Worm (Caenorhabditis elegans): Measurements from ENCODE around the gene F53F4.7.

F53F4.7 gene

DNA sequence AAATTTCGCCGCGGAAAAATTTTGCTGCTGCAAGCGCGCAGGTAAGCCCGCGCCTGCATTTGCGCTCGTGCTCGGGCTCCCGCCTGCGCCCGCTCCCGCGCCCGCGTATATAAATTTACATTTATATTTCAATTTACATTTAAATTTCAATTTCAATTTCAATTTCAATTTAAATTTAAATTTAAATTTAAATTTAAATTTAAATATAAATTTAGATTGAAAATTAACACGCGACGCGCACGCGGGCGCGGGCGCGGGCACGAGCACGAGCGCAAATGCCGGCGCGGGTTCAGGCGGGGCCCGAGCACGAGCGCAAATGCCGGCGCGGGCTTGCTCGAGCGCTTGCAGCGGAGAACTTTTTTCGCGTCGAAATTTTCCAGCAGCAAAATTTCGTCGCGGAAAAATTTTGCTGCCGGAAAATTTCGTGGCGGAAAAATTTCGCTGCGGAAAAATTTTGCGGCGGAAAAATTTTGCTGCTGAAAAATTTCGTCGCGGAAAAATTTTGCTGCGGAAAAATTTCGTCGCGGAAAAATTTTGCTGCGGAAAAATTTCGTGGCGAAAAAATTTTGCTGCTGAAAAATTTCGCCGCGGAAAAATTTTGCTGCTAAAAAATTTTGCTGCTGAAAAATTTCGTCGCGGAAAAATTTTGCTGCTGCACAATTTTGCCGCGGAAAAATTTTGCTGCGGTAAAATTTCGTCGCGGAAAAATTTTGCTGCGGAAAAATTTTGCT, 32.2 kb upstream of the F53F4.7 start:
- no peak for TF ChIP-seq fkh-10 (GFP tag; optimal IDR thresholded peaks at IDR 0.05)
- peak; percentile 98 for TF ChIP-seq ceh-8 (GFP tag; optimal IDR thresholded peaks at IDR 0.05)
- peak; percentile 72; the same call in 1 of the 2 replicates for TF ChIP-seq mab-9 (GFP tag; IDR thresholded peaks at IDR 0.05)

DNA sequence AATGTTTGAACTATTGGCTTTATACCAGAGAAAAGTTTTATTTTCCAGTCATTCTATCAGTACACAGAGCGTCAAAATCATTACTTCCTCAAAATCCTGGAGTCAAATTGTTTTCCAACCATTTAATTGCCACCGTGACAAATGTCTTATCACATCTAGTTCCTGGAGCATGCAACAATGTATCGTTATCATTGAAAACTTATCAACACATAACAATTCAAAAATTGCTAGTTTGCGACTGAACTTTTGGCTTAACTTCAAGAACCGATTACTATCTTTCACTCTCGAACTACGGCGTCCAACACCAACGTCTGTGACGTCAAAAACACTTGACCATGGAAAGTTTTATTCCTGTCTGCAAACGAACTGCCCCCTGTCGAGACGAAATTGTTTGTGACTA, 24.3 kb upstream of the F53F4.7 start:
- TF ChIP-seq nhr-71 (tag; optimal IDR thresholded peaks at IDR 0.05): peak; percentile 20
- TF ChIP-seq lin-14 (GFP tag; optimal IDR thresholded peaks at IDR 0.05): peak; percentile 14
- no peak for TF ChIP-seq sup-37 (GFP tag; optimal IDR thresholded peaks at IDR 0.05)
- peak; percentile 94 for TF ChIP-seq elt-2 (tag; optimal IDR thresholded peaks at IDR 0.05)
- TF ChIP-seq pax-3 (tag; optimal IDR thresholded peaks at IDR 0.05): peak; percentile 30
- peak; percentile 3 for TF ChIP-seq jun-1 (tag; optimal IDR thresholded peaks at IDR 0.05)
- TF ChIP-seq unc-86 (tag; optimal IDR thresholded peaks at IDR 0.05): no peak

DNA sequence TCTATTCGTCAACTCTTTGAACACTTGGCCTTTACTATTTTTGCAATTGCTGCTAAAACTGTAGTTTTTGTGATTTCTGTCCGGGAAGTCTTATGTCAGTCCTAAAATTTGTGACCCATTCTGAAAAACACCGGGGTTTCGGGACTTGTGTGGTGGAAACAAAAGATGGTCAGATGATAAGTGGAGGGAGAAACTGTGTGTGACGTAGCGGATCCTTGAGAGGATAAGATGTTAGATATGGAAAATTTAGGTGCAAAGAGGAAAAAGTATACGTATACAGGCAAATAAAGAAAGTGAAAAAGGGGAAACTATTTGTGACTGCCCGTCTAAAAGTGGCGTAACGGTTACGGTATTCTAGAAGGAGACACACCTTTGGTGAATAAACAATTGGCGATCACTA, 22.6 kb upstream of the F53F4.7 start:
- no peak for TF ChIP-seq fkh-4 (tag; optimal IDR thresholded peaks at IDR 0.05; ENCODE audit: borderline replicate concordance)
- TF ChIP-seq nhr-20 (tag; optimal IDR thresholded peaks at IDR 0.05): peak; percentile 0
- peak; percentile 57 for TF ChIP-seq nhr-85 (tag)
- TF ChIP-seq hlh-17 (GFP tag; optimal IDR thresholded peaks at IDR 0.05; ENCODE audit: borderline replicate concordance): no peak
- TF ChIP-seq blmp-1 (tag; optimal IDR thresholded peaks at IDR 0.05): peak; percentile 73
- TF ChIP-seq nhr-237 (tag; optimal IDR thresholded peaks at IDR 0.05): no peak
- no peak for TF ChIP-seq ztf-11 (tag; optimal IDR thresholded peaks at IDR 0.05)
- no peak for TF ChIP-seq nhr-90 (tag; optimal IDR thresholded peaks at IDR 0.05; ENCODE audit: poor library complexity)
- TF ChIP-seq ceh-88 (GFP tag; IDR thresholded peaks at IDR 0.05): no peak
- TF ChIP-seq snu-23 (GFP tag; optimal IDR thresholded peaks at IDR 0.05): no peak

DNA sequence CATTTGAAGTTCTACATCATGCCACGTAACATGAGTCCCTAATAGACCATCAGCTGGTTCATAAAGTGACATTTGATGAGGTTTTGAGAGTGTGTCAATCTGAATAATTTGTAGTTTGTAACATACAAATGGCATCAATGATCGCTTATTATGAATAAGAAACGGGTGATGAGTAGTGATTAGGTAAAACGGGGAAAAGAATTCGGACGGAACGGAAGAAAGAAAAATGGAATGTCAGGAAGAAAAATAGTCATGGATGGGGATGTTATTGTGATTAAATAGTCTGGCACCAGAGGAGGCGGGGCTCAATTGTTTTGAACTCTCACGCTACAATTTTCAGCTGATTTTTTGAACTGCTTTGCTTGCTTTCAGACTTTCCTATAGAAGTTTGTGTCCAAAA, 20.4 kb upstream of the F53F4.7 start, which contains the start of gene H37A05.2:
TSS of gene H37A05.2 (minus strand) at position 101 of the 400 bp plus-strand sequence.
- TF ChIP-seq aha-1 (tag; optimal IDR thresholded peaks at IDR 0.05) (no peak), ceh-8 (GFP tag; optimal IDR thresholded peaks at IDR 0.05) (no peak), pqm-1 (tag; optimal IDR thresholded peaks at IDR 0.05) (no peak), jun-1 (tag; optimal IDR thresholded peaks at IDR 0.05) (no peak), lin-15B (tag; optimal IDR thresholded peaks at IDR 0.05) (no peak), mef-2 (tag; optimal IDR thresholded peaks at IDR 0.05) (no peak), zag-1 (tag; optimal IDR thresholded peaks at IDR 0.05) (no peak), fkh-10 (GFP tag; optimal IDR thresholded peaks at IDR 0.05) (no peak), nhr-77 (tag; optimal IDR thresholded peaks at IDR 0.05) (no peak), fkh-8 (tag; optimal IDR thresholded peaks at IDR 0.05) (no peak), unc-62 (GFP tag; optimal IDR thresholded peaks at IDR 0.05) (no peak), elt-3 (tag; optimal IDR thresholded peaks at IDR 0.05) (no peak), vab-15 (tag; optimal IDR thresholded peaks at IDR 0.05) (no peak), nhr-76 (tag; optimal IDR thresholded peaks at IDR 0.05) (no peak), nhr-85 (tag) (no peak), unc-30 (tag; optimal IDR thresholded peaks at IDR 0.05) (no peak)

DNA sequence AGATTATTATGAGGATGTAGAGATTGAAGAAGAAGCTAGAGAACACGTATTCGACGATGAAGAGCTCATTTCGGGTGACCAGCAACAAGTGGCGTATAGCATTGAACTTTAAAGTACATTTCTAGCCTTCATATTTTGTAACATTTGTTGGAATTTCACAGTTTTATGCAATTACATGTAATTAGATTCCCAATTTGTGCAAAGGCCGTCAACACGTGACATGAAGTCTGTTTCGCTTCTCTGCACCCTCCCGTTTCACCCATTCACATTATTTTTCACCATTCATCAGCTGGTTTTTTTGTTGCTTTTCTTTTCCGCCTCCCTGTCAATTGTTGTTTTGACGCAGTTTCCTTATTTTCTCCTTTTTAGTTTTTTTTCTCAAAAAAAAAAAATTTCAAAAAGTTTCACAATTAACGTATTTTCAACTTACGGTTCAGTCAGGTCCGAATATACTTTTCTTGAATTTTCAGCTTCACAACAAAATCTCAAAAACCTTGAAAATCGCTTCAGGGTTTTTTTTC, 13.4 kb upstream of the F53F4.7 start, which contains the start of gene sde-2:
TSS of gene sde-2 (plus strand) at position 471 of the 521 bp plus-strand sequence.
- TF ChIP-seq rnt-1 (tag; optimal IDR thresholded peaks at IDR 0.05): no peak
- no peak for TF ChIP-seq grh-1 (GFP tag; IDR thresholded peaks at IDR 0.05)
- no peak for TF ChIP-seq sptf-1 (tag; optimal IDR thresholded peaks at IDR 0.05)
- TF ChIP-seq hlh-17 (GFP tag; optimal IDR thresholded peaks at IDR 0.05; ENCODE audit: borderline replicate concordance): no peak
- TF ChIP-seq F16B12.6 (tag; optimal IDR thresholded peaks at IDR 0.05): no peak
- peak; percentile 44 for TF ChIP-seq tbx-2 (tag; optimal IDR thresholded peaks at IDR 0.05)
- TF ChIP-seq isw-1 (GFP tag; IDR thresholded peaks at IDR 0.05): peak; percentile 16; the same call in 1 of the 2 replicates
- no peak for TF ChIP-seq mep-1 (tag; optimal IDR thresholded peaks at IDR 0.05)
- no peak for TF ChIP-seq jun-1 (tag; optimal IDR thresholded peaks at IDR 0.05)
- TF ChIP-seq elt-3 (tag; optimal IDR thresholded peaks at IDR 0.05): no peak
- no peak for TF ChIP-seq nhr-76 (tag; optimal IDR thresholded peaks at IDR 0.05)
- no peak for TF ChIP-seq fkh-8 (tag; optimal IDR thresholded peaks at IDR 0.05)
- TF ChIP-seq C16A3.4 (tag; optimal IDR thresholded peaks at IDR 0.05): no peak
- TF ChIP-seq swsn-7 (tag; optimal IDR thresholded peaks at IDR 0.05): peak; percentile 33
- no peak for TF ChIP-seq nhr-77 (tag; optimal IDR thresholded peaks at IDR 0.05)
- TF ChIP-seq ceh-63 (GFP tag; optimal IDR thresholded peaks at IDR 0.05): no peak
- no peak for TF ChIP-seq unc-130 (tag; optimal IDR thresholded peaks at IDR 0.05)
- TF ChIP-seq lin-14 (GFP tag; optimal IDR thresholded peaks at IDR 0.05): peak; percentile 82
- no peak for TF ChIP-seq elt-2 (tag; optimal IDR thresholded peaks at IDR 0.05)
- TF ChIP-seq ama-1 (optimal IDR thresholded peaks at IDR 0.05): no peak
- TF ChIP-seq mef-2 (tag; optimal IDR thresholded peaks at IDR 0.05): no peak

All from whole organism, L1 larva.